Worm (Caenorhabditis elegans) whole organism, mixed stage, embryonic: ENCODE measurements around the gene pqn-96.
A peak's percentile ranks its signal among the peaks of the same experiment; 100 is the strongest.

ENCODE experiments used
- M03D4.4 ChIP-seq: sonication (generic microtip); optimal IDR thresholded peaks from 2 replicates; lab custom pipeline; 2017; ENCODE audit warnings: mild to moderate bottlenecking, missing genetic modification characterization, missing compliant biosample characterization
- bed-3 ChIP-seq: fragments of 200-800 bp; sonication (Bioruptor generic); optimal IDR thresholded peaks from 3 replicates; lab custom pipeline; 2018; ENCODE audit warnings: mild to moderate bottlenecking, missing genetic modification characterization, moderate library complexity, missing compliant biosample characterization
- blmp-1 ChIP-seq: fragments of 150-350 bp; optimal IDR thresholded peaks from 2 replicates; lab custom pipeline; 2014; ENCODE audit warnings: missing biosample characterization, missing genetic modification characterization
- ceh-39 ChIP-seq: fragments of 150-350 bp; optimal IDR thresholded peaks from 2 replicates; lab custom pipeline; 2014; ENCODE audit warnings: missing biosample characterization, missing genetic modification characterization
- ceh-43 ChIP-seq: fragments of 200-800 bp; sonication (Bioruptor generic); optimal IDR thresholded peaks from 2 replicates; lab custom pipeline; 2018; ENCODE audit warnings: mild to moderate bottlenecking, missing genetic modification characterization, moderate library complexity, missing compliant biosample characterization
- ces-1 ChIP-seq: fragments of 150-350 bp; optimal IDR thresholded peaks from 2 replicates; lab custom pipeline; 2014; ENCODE audit warnings: missing biosample characterization, missing genetic modification reagents, missing genetic modification characterization
- drap-1 ChIP-seq: fragments of 200-800 bp; sonication (Bioruptor generic); optimal IDR thresholded peaks from 3 replicates; lab custom pipeline; 2018; ENCODE audit warnings: mild to moderate bottlenecking, missing genetic modification characterization, missing compliant biosample characterization
- elt-1 ChIP-seq: sonication (generic microtip); optimal IDR thresholded peaks from 2 replicates; lab custom pipeline; 2017; ENCODE audit warnings: missing genetic modification characterization, mild to moderate bottlenecking, missing compliant biosample characterization, antibody characterized with exemption, moderate library complexity, borderline replicate concordance; ENCODE audit not compliant: insufficient read depth
- elt-3 ChIP-seq: fragments of 150-350 bp; optimal IDR thresholded peaks from 2 replicates; lab custom pipeline; 2014; ENCODE audit warnings: missing biosample characterization, missing genetic modification characterization
- ham-2 ChIP-seq: fragments of 200-800 bp; sonication (Bioruptor generic); optimal IDR thresholded peaks from 2 replicates; lab custom pipeline; 2018; ENCODE audit warnings: mild to moderate bottlenecking, missing genetic modification characterization, missing compliant biosample characterization
- lin-13 ChIP-seq: fragments of 150-350 bp; optimal IDR thresholded peaks from 2 replicates; lab custom pipeline; 2014; ENCODE audit warnings: missing biosample characterization, missing genetic modification characterization
- lin-32 ChIP-seq: fragments of 200-800 bp; sonication (Bioruptor generic); optimal IDR thresholded peaks from 2 replicates; lab custom pipeline; 2018; ENCODE audit warnings: mild to moderate bottlenecking, missing genetic modification characterization, missing compliant biosample characterization
- lsy-2 ChIP-seq: fragments of 150-350 bp; optimal IDR thresholded peaks from 2 replicates; lab custom pipeline; 2014; ENCODE audit warnings: missing biosample characterization, missing genetic modification characterization
- mls-2 ChIP-seq: sonication (generic microtip); optimal IDR thresholded peaks from 2 replicates; lab custom pipeline; 2016; ENCODE audit warnings: mild to moderate bottlenecking, missing genetic modification characterization, moderate library complexity, missing compliant biosample characterization
- nhr-12 ChIP-seq: fragments of 150-350 bp; optimal IDR thresholded peaks from 2 replicates; lab custom pipeline; 2014; ENCODE audit warnings: missing biosample characterization, missing genetic modification characterization
- nhr-237 ChIP-seq: fragments of 150-350 bp; optimal IDR thresholded peaks from 2 replicates; lab custom pipeline; 2014; ENCODE audit warnings: missing biosample characterization, missing genetic modification characterization
- nhr-28 ChIP-seq: fragments of 150-350 bp; optimal IDR thresholded peaks from 2 replicates; lab custom pipeline; 2014; ENCODE audit warnings: missing biosample characterization, missing genetic modification characterization
- nhr-76 ChIP-seq: sonication (generic microtip); optimal IDR thresholded peaks from 2 replicates; lab custom pipeline; 2017; ENCODE audit warnings: missing biosample characterization, missing genetic modification characterization
- pha-4 ChIP-seq: fragments of 150-350 bp; optimal IDR thresholded peaks from 2 replicates; lab custom pipeline; 2018; ENCODE audit warnings: missing biosample characterization, missing genetic modification reagents, missing genetic modification characterization
- sem-2 ChIP-seq: fragments of 200-800 bp; sonication (Bioruptor generic); optimal IDR thresholded peaks from 2 replicates; lab custom pipeline; 2018; ENCODE audit warnings: mild to moderate bottlenecking, missing genetic modification characterization, missing compliant biosample characterization
- snpc-4 ChIP-seq: fragments of 150-350 bp; optimal IDR thresholded peaks from 2 replicates; lab custom pipeline; 2014; ENCODE audit warnings: missing biosample characterization, missing genetic modification characterization
- sptf-1 ChIP-seq: sonication (generic microtip); optimal IDR thresholded peaks from 2 replicates; lab custom pipeline; 2017; ENCODE audit warnings: mild to moderate bottlenecking, missing genetic modification characterization, moderate library complexity, missing compliant biosample characterization
- tbx-8 ChIP-seq: fragments of 200-800 bp; sonication (Bioruptor generic); optimal IDR thresholded peaks from 2 replicates; lab custom pipeline; 2018; ENCODE audit warnings: mild to moderate bottlenecking, missing genetic modification characterization, moderate library complexity, missing compliant biosample characterization
- unc-39 ChIP-seq: fragments of 150-350 bp; optimal IDR thresholded peaks from 2 replicates; lab custom pipeline; 2014; ENCODE audit warnings: missing biosample characterization, missing genetic modification characterization
- zip-8 ChIP-seq: fragments of 150-350 bp; optimal IDR thresholded peaks from 2 replicates; lab custom pipeline; 2014; ENCODE audit warnings: missing biosample characterization, missing genetic modification characterization
- ztf-11 ChIP-seq: fragments of 150-350 bp; optimal IDR thresholded peaks from 2 replicates; lab custom pipeline; 2014; ENCODE audit warnings: missing biosample characterization, missing genetic modification characterization

Gene pqn-96

ce11 chrIII:8446061-8446460 lies 6.8 kb upstream of the pqn-96 start:
- no peak for TF ChIP-seq pha-4
- TF ChIP-seq lin-32 (GFP tag; lab: Kevin White, UChicago), result no peak

ce11 chrIII:8444433-8445090 lies 5.3 kb upstream of the pqn-96 start:
- no peak for TF ChIP-seq nhr-28
- TF ChIP-seq mls-2 (tag; lab: Kevin White, UChicago), result no peak
- no peak for TF ChIP-seq sptf-1
- no peak for TF ChIP-seq M03D4.4 (tag; lab: Kevin White, UChicago)
- no peak for TF ChIP-seq unc-39
- no peak for TF ChIP-seq elt-1 (tag; lab: Kevin White, UChicago)
- no peak for TF ChIP-seq ceh-43
- no peak for TF ChIP-seq ceh-39 (tag; lab: Kevin White, UChicago)
- TF ChIP-seq ham-2 (GFP tag; lab: Kevin White, UChicago), result no peak
- TF ChIP-seq ces-1 (GFP tag; lab: Kevin White, UChicago), result no peak
- TF ChIP-seq snpc-4 (tag; lab: Kevin White, UChicago), result no peak

- no peak for TF ChIP-seq nhr-76 (tag; lab: Kevin White, UChicago)
- peak; percentile 12 for TF ChIP-seq lsy-2 (tag; lab: Kevin White, UChicago)
- TF ChIP-seq, all 35 proteins: peak for 1
Measured at ce11 chrIII:8443557-8444131, 4.4 kb upstream of the pqn-96 start, which contains the start of gene ufbp-1. TSS of gene ufbp-1 (minus strand) at chrIII:8443607.

- TF ChIP-seq snpc-4 (tag; lab: Kevin White, UChicago), result no peak
- no peak for TF ChIP-seq nhr-28
- no peak for TF ChIP-seq pha-4
- no peak for TF ChIP-seq elt-1 (tag; lab: Kevin White, UChicago)
- no peak for TF ChIP-seq ceh-43
- no peak for TF ChIP-seq M03D4.4 (tag; lab: Kevin White, UChicago)
- TF ChIP-seq ces-1 (GFP tag; lab: Kevin White, UChicago), result peak; percentile 63
Measured at ce11 chrIII:8437763-8438414, 1.3 kb downstream of the pqn-96 start.

- no peak for TF ChIP-seq tbx-8
- no peak for TF ChIP-seq mls-2 (tag; lab: Kevin White, UChicago)
- TF ChIP-seq M03D4.4 (tag; lab: Kevin White, UChicago), result no peak
- TF ChIP-seq nhr-237, result no peak
- TF ChIP-seq ceh-39 (tag; lab: Kevin White, UChicago), result no peak
- TF ChIP-seq lin-32 (GFP tag; lab: Kevin White, UChicago), result no peak
- no peak for TF ChIP-seq nhr-76 (tag; lab: Kevin White, UChicago)
- TF ChIP-seq elt-1 (tag; lab: Kevin White, UChicago), result no peak
- TF ChIP-seq nhr-28, result no peak
- no peak for TF ChIP-seq ztf-11 (tag; lab: Kevin White, UChicago)
- no peak for TF ChIP-seq snpc-4 (tag; lab: Kevin White, UChicago)
- no peak for TF ChIP-seq elt-3 (tag; lab: Kevin White, UChicago)
Measured at ce11 chrIII:8435074-8435473, 4.1 kb downstream of the pqn-96 start, which contains the start of gene ZK1236.9. TSS of gene ZK1236.9 (minus strand) at chrIII:8435174.

- peak; percentile 18 for TF ChIP-seq ces-1 (GFP tag; lab: Kevin White, UChicago)
- no peak for TF ChIP-seq nhr-28
- TF ChIP-seq, all 35 proteins: peak for 1
Measured at ce11 chrIII:8432143-8432542, 7.1 kb downstream of the pqn-96 start, which contains the start of gene ZK1236.5. TSS of gene ZK1236.5 (minus strand) at chrIII:8432214.

ce11 chrIII:8429497-8429896 lies 9.7 kb downstream of the pqn-96 start:
- TF ChIP-seq lin-13 (tag; lab: Kevin White, UChicago) (no peak), elt-3 (tag; lab: Kevin White, UChicago) (no peak), sem-2 (no peak), zip-8 (no peak), nhr-28 (no peak), blmp-1 (tag; lab: Kevin White, UChicago) (no peak), elt-1 (tag; lab: Kevin White, UChicago) (no peak), drap-1 (GFP tag; lab: Kevin White, UChicago) (no peak), M03D4.4 (tag; lab: Kevin White, UChicago) (no peak), bed-3 (GFP tag; lab: Kevin White, UChicago) (no peak), ces-1 (GFP tag; lab: Kevin White, UChicago) (no peak), tbx-8 (no peak), pha-4 (no peak), nhr-12 (tag; lab: Kevin White, UChicago) (no peak)
